Worm (Caenorhabditis elegans): ENCODE results near the gene rnf-5.

The rnf-5 gene

ce11 chrIII:4151548-4152104 lies 15.0 kb downstream of the rnf-5 start, which contains the start of the genes wht-3 and har-1:
Gene wht-3 (minus strand): TSS chrIII:4151598.
Gene har-1 (plus strand): TSS chrIII:4152054.
- TF ChIP-seq dmd-4 (tag; optimal IDR thresholded peaks at IDR 0.05; ENCODE audit: borderline replicate concordance) (no peak), ref-2 (tag; optimal IDR thresholded peaks at IDR 0.05) (no peak), elt-4 (tag; optimal IDR thresholded peaks at IDR 0.05) (no peak), lin-11 (tag; optimal IDR thresholded peaks at IDR 0.05) (no peak)

- TF ChIP-seq pat-9 (tag; optimal IDR thresholded peaks at IDR 0.05) (no peak), unc-86 (tag; optimal IDR thresholded peaks at IDR 0.05) (peak; percentile 23), hlh-30 (tag; optimal IDR thresholded peaks at IDR 0.05; ENCODE audit: insufficient read depth) (peak; percentile 1), ceh-31 (tag; optimal IDR thresholded peaks at IDR 0.05) (peak; percentile 15), sdc-2 (tag; optimal IDR thresholded peaks at IDR 0.05) (no peak), nfya-1 (tag; optimal IDR thresholded peaks at IDR 0.05) (peak; percentile 81), unc-55 (GFP tag; optimal IDR thresholded peaks at IDR 0.05) (peak; percentile 74), elt-2 (tag; optimal IDR thresholded peaks at IDR 0.05) (peak; percentile 36), ceh-18 (tag; optimal IDR thresholded peaks at IDR 0.05) (peak; percentile 15), ceh-22 (tag; optimal IDR thresholded peaks at IDR 0.05) (no peak), che-1 (tag; optimal IDR thresholded peaks at IDR 0.05) (no peak), tbx-2 (tag; optimal IDR thresholded peaks at IDR 0.05) (peak; percentile 5), ceh-34 (tag; optimal IDR thresholded peaks at IDR 0.05) (no peak), rnt-1 (tag; optimal IDR thresholded peaks at IDR 0.05) (no peak), ceh-30 (tag; optimal IDR thresholded peaks at IDR 0.05) (peak; percentile 62), fkh-10 (GFP tag; optimal IDR thresholded peaks at IDR 0.05) (no peak)
Measured at ce11 chrIII:4150919-4151318, 15.7 kb downstream of the rnf-5 start.

ce11 chrIII:4143170-4143569 lies 23.5 kb downstream of the rnf-5 start:
- TF ChIP-seq syd-9 (tag; optimal IDR thresholded peaks at IDR 0.05) (no peak), fax-1 (tag; optimal IDR thresholded peaks at IDR 0.05) (no peak), nfya-1 (tag; optimal IDR thresholded peaks at IDR 0.05) (peak; percentile 79), nhr-11 (tag; optimal IDR thresholded peaks at IDR 0.05) (no peak), ztf-16 (tag; optimal IDR thresholded peaks at IDR 0.05) (no peak), ceh-30 (tag; optimal IDR thresholded peaks at IDR 0.05) (no peak), ceh-48 (tag; optimal IDR thresholded peaks at IDR 0.05) (no peak), K09A11.1 (tag; optimal IDR thresholded peaks at IDR 0.05; ENCODE audit: insufficient read depth) (no peak)

- TF ChIP-seq madf-2 (tag; optimal IDR thresholded peaks at IDR 0.05) (no peak), zip-5 (tag; optimal IDR thresholded peaks at IDR 0.05) (no peak), ets-4 (tag; optimal IDR thresholded peaks at IDR 0.05) (no peak), pha-4 (tag; optimal IDR thresholded peaks at IDR 0.05) (no peak), Y22D7AL.16 (tag; optimal IDR thresholded peaks at IDR 0.05) (no peak), pag-3 (tag; optimal IDR thresholded peaks at IDR 0.05; ENCODE audit: borderline replicate concordance) (no peak), ceh-19 (GFP tag; optimal IDR thresholded peaks at IDR 0.05) (no peak), dve-1 (tag; optimal IDR thresholded peaks at IDR 0.05) (no peak), nfya-1 (tag; optimal IDR thresholded peaks at IDR 0.05) (no peak)
Measured at ce11 chrIII:4137180-4137579, 29.5 kb downstream of the rnf-5 start.

- no peak for TF ChIP-seq pha-2 (tag; optimal IDR thresholded peaks at IDR 0.05)
- TF ChIP-seq rnt-1 (tag; optimal IDR thresholded peaks at IDR 0.05) = no peak
- TF ChIP-seq ceh-48 (tag; optimal IDR thresholded peaks at IDR 0.05) = no peak
- TF ChIP-seq ceh-18 (tag; optimal IDR thresholded peaks at IDR 0.05) = no peak
- TF ChIP-seq pha-4 (tag; optimal IDR thresholded peaks at IDR 0.05) = no peak
- TF ChIP-seq sox-4 (tag; optimal IDR thresholded peaks at IDR 0.05) = no peak
- TF ChIP-seq fax-1 (tag; optimal IDR thresholded peaks at IDR 0.05) = no peak
- no peak for TF ChIP-seq K02D7.2 (tag; optimal IDR thresholded peaks at IDR 0.05)
- no peak for TF ChIP-seq sox-2 (GFP tag; IDR thresholded peaks at IDR 0.05)
Measured at ce11 chrIII:4134059-4134458, 32.6 kb downstream of the rnf-5 start.

Data from whole organism, late embryonic.